Worm (Caenorhabditis elegans) whole organism, L4 larva: ENCODE results near the gene srh-148.

Experiments
- F26F4.8 ChIP-seq: fragments of 200-800 bp; sonication (Bioruptor generic); conservative IDR thresholded peaks from 2 replicates; pipeline ENCODE4 v1.3.6; 2022; ENCODE audit warnings: missing genetic modification characterization, missing compliant biosample characterization
- F44E2.7 ChIP-seq: fragments of 200-800 bp; sonication (Bioruptor generic); IDR thresholded peaks from 2 replicates; pipeline ENCODE4 v2.1.2; 2022; ENCODE audit warnings: missing genetic modification characterization, missing compliant biosample characterization
- T26A8.4 ChIP-seq: fragments of 200-800 bp; sonication (Bioruptor generic); IDR thresholded peaks from 2 replicates; pipeline ENCODE4 v1.3.6; 2022; ENCODE audit warnings: missing genetic modification characterization, missing compliant biosample characterization
- Y105C5A.15 ChIP-seq: fragments of 200-800 bp; sonication (Bioruptor generic); IDR thresholded peaks from 2 replicates; pipeline ENCODE4 v1.3.6; 2022; ENCODE audit warnings: missing genetic modification characterization, missing compliant biosample characterization
- Y5F2A.4 ChIP-seq: fragments of 200-800 bp; sonication (Bioruptor generic); optimal IDR thresholded peaks from 2 replicates; lab custom pipeline; 2018; ENCODE audit warnings: mild to moderate bottlenecking, missing genetic modification characterization, missing compliant biosample characterization
- aha-1 ChIP-seq: fragments of 150-350 bp; peaks from one replicate; lab custom pipeline; 2014; ENCODE audit warnings: missing biosample characterization, missing genetic modification characterization
- arid-1 ChIP-seq: fragments of 200-800 bp; sonication (Bioruptor generic); conservative IDR thresholded peaks from 2 replicates; pipeline ENCODE4 v1.3.6; 2022; ENCODE audit warnings: missing genetic modification reagents, missing genetic modification characterization, missing compliant biosample characterization
- attf-4 ChIP-seq: sonication (generic microtip); optimal IDR thresholded peaks from 3 replicates; lab custom pipeline; 2017; ENCODE audit warnings: missing biosample characterization, missing genetic modification characterization
- ceh-20 ChIP-seq: fragments of 200-800 bp; sonication (Bioruptor generic); IDR thresholded peaks from 2 replicates; pipeline ENCODE4 v1.3.6; 2022; ENCODE audit warnings: missing genetic modification reagents, missing genetic modification characterization, missing compliant biosample characterization
- ceh-32 ChIP-seq: sonication (generic microtip); optimal IDR thresholded peaks from 2 replicates; lab custom pipeline; 2016; ENCODE audit warnings: mild to moderate bottlenecking, missing genetic modification characterization, missing compliant biosample characterization; ENCODE audit not compliant: poor library complexity
- ceh-62 ChIP-seq: sonication (generic microtip); optimal IDR thresholded peaks from 2 replicates; lab custom pipeline; 2017; ENCODE audit warnings: missing biosample characterization, missing genetic modification characterization
- ceh-82 ChIP-seq: sonication (generic microtip); optimal IDR thresholded peaks from 2 replicates; lab custom pipeline; 2017; ENCODE audit warnings: missing biosample characterization, missing genetic modification characterization
- dve-1 ChIP-seq: sonication (generic microtip); optimal IDR thresholded peaks from 2 replicates; lab custom pipeline; 2017; ENCODE audit warnings: antibody characterized with exemption, mild to moderate bottlenecking, missing genetic modification characterization, missing compliant biosample characterization; ENCODE audit not compliant: insufficient read depth
- egl-43 ChIP-seq: fragments of 200-800 bp; sonication (Bioruptor generic); IDR thresholded peaks from 2 replicates; pipeline ENCODE4 v1.3.6; 2022; ENCODE audit warnings: missing genetic modification reagents, missing genetic modification characterization, missing compliant biosample characterization
- fkh-10 ChIP-seq: fragments of 150-350 bp; optimal IDR thresholded peaks from 2 replicates; lab custom pipeline; 2014; ENCODE audit warnings: missing biosample characterization, missing genetic modification reagents, missing genetic modification characterization
- hlh-11 ChIP-seq: fragments of 200-800 bp; sonication (Bioruptor generic); optimal IDR thresholded peaks from 2 replicates; lab custom pipeline; 2018; ENCODE audit warnings: mild to moderate bottlenecking, missing genetic modification characterization, missing compliant biosample characterization
- lin-39 ChIP-seq: fragments of 150-350 bp; optimal IDR thresholded peaks from 2 replicates; lab custom pipeline; 2014; ENCODE audit warnings: missing biosample characterization, missing genetic modification reagents, missing genetic modification characterization
- mdl-1 ChIP-seq, 2 experiments: fragments of 150-350 bp in 1 of 2; sonication (generic microtip) in 1 of 2; optimal IDR thresholded peaks; 2 replicates each; lab custom pipeline; 2014 to 2017; ENCODE audit warnings: missing biosample characterization in 2 of 2, missing genetic modification characterization in 2 of 2
- mes-2 ChIP-seq: sonication (generic microtip); optimal IDR thresholded peaks from 2 replicates; lab custom pipeline; 2016; ENCODE audit warnings: missing genotype, mild to moderate bottlenecking, missing genetic modification characterization, missing compliant biosample characterization; ENCODE audit not compliant: poor library complexity, severe bottlenecking
- nhr-10 ChIP-seq: fragments of 150-350 bp; optimal IDR thresholded peaks from 2 replicates; lab custom pipeline; 2014; ENCODE audit warnings: missing biosample characterization, missing genetic modification characterization
- nhr-102 ChIP-seq: sonication (generic microtip); optimal IDR thresholded peaks from 2 replicates; lab custom pipeline; 2016; ENCODE audit warnings: mild to moderate bottlenecking, missing genetic modification characterization, moderate library complexity, missing compliant biosample characterization
- nhr-11 ChIP-seq: fragments of 150-350 bp; optimal IDR thresholded peaks from 2 replicates; lab custom pipeline; 2014; ENCODE audit warnings: missing biosample characterization, missing genetic modification characterization
- nhr-111 ChIP-seq: fragments of 200-800 bp; sonication (Bioruptor generic); optimal IDR thresholded peaks from 2 replicates; lab custom pipeline; 2018; ENCODE audit warnings: mild to moderate bottlenecking, missing genetic modification characterization, missing compliant biosample characterization
- pha-4 ChIP-seq, 2 experiments: fragments of 150-350 bp in 1 of 2; fragments of 200-800 bp in 1 of 2; sonication (Bioruptor generic) in 1 of 2; IDR thresholded peaks in 1 of 2; optimal IDR thresholded peaks in 1 of 2; 2 replicates each; pipeline versions ENCODE4 v1.3.6 to Lab custom; 2014 to 2022; ENCODE audit warnings: missing genetic modification characterization in 2 of 2, missing genetic modification reagents in 2 of 2, missing biosample characterization in 1 of 2, missing compliant biosample characterization in 1 of 2
- php-3 ChIP-seq: fragments of 200-800 bp; sonication (Bioruptor generic); IDR thresholded peaks from 2 replicates; pipeline ENCODE4 v1.3.6; 2022; ENCODE audit warnings: missing genetic modification reagents, missing genetic modification characterization, missing compliant biosample characterization
- pqm-1 ChIP-seq: sonication (generic microtip); optimal IDR thresholded peaks from 2 replicates; lab custom pipeline; 2017; ENCODE audit warnings: missing biosample characterization, missing genetic modification characterization
- skn-1 ChIP-seq: fragments of 150-350 bp; optimal IDR thresholded peaks from 2 replicates; lab custom pipeline; 2014; ENCODE audit warnings: missing biosample characterization, missing genetic modification characterization
- snpc-1.2 ChIP-seq: fragments of 200-800 bp; sonication (Bioruptor generic); IDR thresholded peaks from 2 replicates; pipeline ENCODE4 v1.3.6; 2022; ENCODE audit warnings: missing genetic modification reagents, missing genetic modification characterization, missing compliant biosample characterization
- spr-1 ChIP-seq: sonication (generic microtip); optimal IDR thresholded peaks from 2 replicates; lab custom pipeline; 2016; ENCODE audit warnings: mild to moderate bottlenecking, missing genetic modification characterization, missing compliant biosample characterization
- spr-3 ChIP-seq: fragments of 200-800 bp; sonication (Bioruptor generic); optimal IDR thresholded peaks from 2 replicates; lab custom pipeline; 2018; ENCODE audit warnings: mild to moderate bottlenecking, missing genetic modification characterization, missing compliant biosample characterization
- unc-62 ChIP-seq, 3 experiments: fragments of 150-350 bp in 1 of 3; sonication (generic microtip); optimal IDR thresholded peaks in 2 of 3; peaks in 1 of 3; 1 replicate in 1 of 3; 2 replicates in 2 of 3; lab custom pipeline; 2014 to 2017; ENCODE audit warnings: missing biosample characterization in 3 of 3, missing genetic modification characterization in 3 of 3, missing genetic modification reagents in 3 of 3, missing genotype in 1 of 3
- vab-7 ChIP-seq: fragments of 200-800 bp; sonication (Bioruptor generic); IDR thresholded peaks from 2 replicates; pipeline ENCODE4 v1.3.6; 2022; ENCODE audit warnings: missing genetic modification reagents, missing genetic modification characterization, missing compliant biosample characterization
- zag-1 ChIP-seq: fragments of 150-350 bp; optimal IDR thresholded peaks from 2 replicates; lab custom pipeline; 2014; ENCODE audit warnings: missing biosample characterization, missing genetic modification characterization
- zfp-2 ChIP-seq: sonication (generic microtip); optimal IDR thresholded peaks from 2 replicates; lab custom pipeline; 2016; ENCODE audit warnings: mild to moderate bottlenecking, missing genetic modification characterization, missing compliant biosample characterization
- zip-2 ChIP-seq: fragments of 150-350 bp; optimal IDR thresholded peaks from 2 replicates; lab custom pipeline; 2014; ENCODE audit warnings: missing biosample characterization, missing genetic modification characterization

srh-148 gene

ce11 chrV:15865839-15866238 lies 7.6 kb upstream of the srh-148 start, which contains the start of gene srh-293:
Gene srh-293 (plus strand): TSS chrV:15866139.
- TF ChIP-seq mdl-1 (tag; optimal IDR thresholded peaks at IDR 0.05; lab: Kevin White, UChicago) (no peak), Y5F2A.4 (GFP tag; lab: Kevin White, UChicago) (no peak), ceh-32 (tag; lab: Kevin White, UChicago) (no peak), nhr-102 (tag; lab: Kevin White, UChicago) (no peak), skn-1 (no peak), zfp-2 (tag; lab: Kevin White, UChicago) (no peak), nhr-10 (tag; lab: Kevin White, UChicago) (no peak), F26F4.8 (GFP tag; lab: Robert Waterston, UW) (no peak), pqm-1 (no peak), pha-4 (GFP tag; IDR thresholded peaks at IDR 0.05; lab: Robert Waterston, UW) (no peak), pha-4 (tag; optimal IDR thresholded peaks at IDR 0.05; lab: Kevin White, UChicago) (no peak), php-3 (GFP tag; lab: Robert Waterston, UW) (no peak), attf-4 (tag; lab: Kevin White, UChicago) (no peak), dve-1 (tag; lab: Kevin White, UChicago) (no peak), arid-1 (GFP tag; lab: Robert Waterston, UW) (no peak), ceh-20 (GFP tag; lab: Robert Waterston, UW) (no peak), T26A8.4 (GFP tag; lab: Robert Waterston, UW) (no peak), mes-2 (no peak), zip-2 (tag; lab: Kevin White, UChicago) (no peak)
- TF ChIP-seq, all 104 proteins: peak for 0

ce11 chrV:15863042-15863441 lies 4.8 kb upstream of the srh-148 start, which contains the start of gene srh-299:
Gene srh-299 (plus strand): TSS chrV:15863342.
- TF ChIP-seq spr-3 (GFP tag; lab: Kevin White, UChicago) (no peak), aha-1 (tag; lab: Kevin White, UChicago) (peak; percentile 46)
- TF ChIP-seq, all 104 proteins: peak for 1

- TF ChIP-seq hlh-11 = no peak
- TF ChIP-seq ceh-62 = no peak
- no peak for TF ChIP-seq ceh-82 (tag; lab: Kevin White, UChicago)
- no peak for TF ChIP-seq unc-62 (GFP tag; optimal IDR thresholded peaks at IDR 0.05 in 1 of 2; lab: Kevin White, UChicago)
- no peak for TF ChIP-seq unc-62 (tag; optimal IDR thresholded peaks at IDR 0.05; lab: Kevin White, UChicago)
- no peak for TF ChIP-seq spr-1
- TF ChIP-seq zag-1 (tag; lab: Kevin White, UChicago) = no peak
- no peak for TF ChIP-seq nhr-111
- TF ChIP-seq nhr-102 (tag; lab: Kevin White, UChicago) = no peak
- no peak for TF ChIP-seq zfp-2 (tag; lab: Kevin White, UChicago)
- no peak for TF ChIP-seq spr-3 (GFP tag; lab: Kevin White, UChicago)
- no peak for TF ChIP-seq egl-43 (GFP tag; lab: Robert Waterston, UW)
- TF ChIP-seq dve-1 (tag; lab: Kevin White, UChicago) = no peak
- TF ChIP-seq ceh-32 (tag; lab: Kevin White, UChicago) = no peak
- TF ChIP-seq lin-39 (tag; lab: Kevin White, UChicago) = no peak
- no peak for TF ChIP-seq vab-7
- no peak for TF ChIP-seq nhr-11 (tag; lab: Kevin White, UChicago)
- no peak for TF ChIP-seq Y105C5A.15
- no peak for TF ChIP-seq snpc-1.2 (GFP tag; lab: Robert Waterston, UW)
- no peak for TF ChIP-seq fkh-10 (GFP tag; lab: Kevin White, UChicago)
- TF ChIP-seq F44E2.7 (GFP tag; lab: Robert Waterston, UW) = no peak
Measured at ce11 chrV:15862599-15862998, 4.4 kb upstream of the srh-148 start, which contains the start of gene srz-12. Gene srz-12 (minus strand): TSS chrV:15862699.
